Fruit fly (Drosophila melanogaster) whole organism, adult: ENCODE results near the gene CG2278.

Experiments used
- CG11617 ChIP-seq: fragments of 200-800 bp; sonication (Bioruptor generic); optimal IDR thresholded peaks from 2 replicates; lab custom pipeline; 2017; ENCODE audit warnings: mild to moderate bottlenecking, missing biosample characterization, missing genetic modification reagents, missing genetic modification characterization
- CG12768 ChIP-seq: fragments of 200-800 bp; sonication (Bioruptor generic); optimal IDR thresholded peaks from 2 replicates; lab custom pipeline; 2017; ENCODE audit warnings: missing biosample characterization, missing genetic modification characterization, mild to moderate bottlenecking, moderate library complexity, missing genetic modification reagents
- CG14711 ChIP-seq: fragments of 200-800 bp; sonication (Bioruptor generic); optimal IDR thresholded peaks from 2 replicates; lab custom pipeline; 2018; ENCODE audit warnings: missing biosample characterization, mild to moderate bottlenecking, missing genetic modification characterization, moderate library complexity
- CG1620 ChIP-seq: fragments of 200-800 bp; sonication (Bioruptor generic); optimal IDR thresholded peaks from 2 replicates; lab custom pipeline; 2016; ENCODE audit warnings: missing biosample characterization, missing genetic modification characterization
- CG33017 ChIP-seq: fragments of 200-800 bp; sonication (Bioruptor generic); optimal IDR thresholded peaks from 2 replicates; lab custom pipeline; 2018; ENCODE audit warnings: missing biosample characterization, mild to moderate bottlenecking, missing genetic modification characterization, moderate library complexity
- CG5204 ChIP-seq: fragments of 200-800 bp; sonication (Bioruptor generic); optimal IDR thresholded peaks from 2 replicates; lab custom pipeline; 2016; ENCODE audit warnings: missing biosample characterization, missing genetic modification characterization
- CG7045 ChIP-seq: fragments of 200-800 bp; sonication (Bioruptor generic); optimal IDR thresholded peaks from 2 replicates; lab custom pipeline; 2017; ENCODE audit warnings: missing biosample characterization, mild to moderate bottlenecking, missing genetic modification characterization
- CG7101 ChIP-seq: fragments of 200-800 bp; sonication (Bioruptor generic); optimal IDR thresholded peaks from 2 replicates; lab custom pipeline; 2018; ENCODE audit warnings: missing biosample characterization, mild to moderate bottlenecking, missing genetic modification characterization, moderate library complexity
- Clk ChIP-seq: fragments of 200-800 bp; sonication (Bioruptor generic); optimal IDR thresholded peaks from 2 replicates; lab custom pipeline; 2017; ENCODE audit warnings: missing biosample characterization, missing genetic modification characterization
- Crg-1 ChIP-seq: fragments of 200-800 bp; sonication (Bioruptor generic); optimal IDR thresholded peaks from 2 replicates; lab custom pipeline; 2016; ENCODE audit warnings: missing biosample characterization, missing genetic modification characterization
- Hr96 ChIP-seq: fragments of 200-800 bp; sonication (Bioruptor generic); optimal IDR thresholded peaks from 2 replicates; lab custom pipeline; 2016; ENCODE audit warnings: missing biosample characterization, missing genetic modification characterization
- Mnt ChIP-seq: fragments of 200-800 bp; sonication (Bioruptor generic); optimal IDR thresholded peaks from 2 replicates; lab custom pipeline; 2016; ENCODE audit warnings: missing biosample characterization, mild to moderate bottlenecking, missing genetic modification characterization
- bab1 ChIP-seq: fragments of 200-800 bp; sonication (Bioruptor generic); optimal IDR thresholded peaks from 3 replicates; lab custom pipeline; 2019; ENCODE audit warnings: missing biosample characterization, mild to moderate bottlenecking, missing genetic modification characterization, moderate library complexity
- cic ChIP-seq: fragments of 200-800 bp; sonication (Bioruptor generic); optimal IDR thresholded peaks from 2 replicates; lab custom pipeline; 2017; ENCODE audit warnings: missing biosample characterization, mild to moderate bottlenecking, missing genetic modification characterization, moderate library complexity
- cnc ChIP-seq, 2 experiments: fragments of >200 bp; optimal IDR thresholded peaks; 2 replicates each; lab custom pipeline; 2017
- kay ChIP-seq: fragments of 200-800 bp; sonication (Bioruptor generic); peaks from one replicate; lab custom pipeline; 2016; ENCODE audit warnings: missing biosample characterization, missing genetic modification characterization, borderline replicate concordance
- ovo ChIP-seq: fragments of 200-800 bp; sonication (Bioruptor generic); optimal IDR thresholded peaks from 2 replicates; lab custom pipeline; 2016; ENCODE audit warnings: missing biosample characterization, missing genetic modification characterization
- pad ChIP-seq: fragments of 200-800 bp; sonication (Bioruptor generic); optimal IDR thresholded peaks from 3 replicates; lab custom pipeline; 2017; ENCODE audit warnings: missing biosample characterization, missing genetic modification characterization, mild to moderate bottlenecking, moderate library complexity, missing genetic modification reagents
- tj ChIP-seq: fragments of 200-800 bp; sonication (Bioruptor generic); optimal IDR thresholded peaks from 3 replicates; lab custom pipeline; 2017; ENCODE audit warnings: missing biosample characterization, mild to moderate bottlenecking, missing genetic modification characterization, moderate library complexity
- toe ChIP-seq: fragments of 200-800 bp; sonication (Bioruptor generic); optimal IDR thresholded peaks from 2 replicates; lab custom pipeline; 2016; ENCODE audit warnings: missing biosample characterization, missing genetic modification characterization

The CG2278 gene

DNA sequence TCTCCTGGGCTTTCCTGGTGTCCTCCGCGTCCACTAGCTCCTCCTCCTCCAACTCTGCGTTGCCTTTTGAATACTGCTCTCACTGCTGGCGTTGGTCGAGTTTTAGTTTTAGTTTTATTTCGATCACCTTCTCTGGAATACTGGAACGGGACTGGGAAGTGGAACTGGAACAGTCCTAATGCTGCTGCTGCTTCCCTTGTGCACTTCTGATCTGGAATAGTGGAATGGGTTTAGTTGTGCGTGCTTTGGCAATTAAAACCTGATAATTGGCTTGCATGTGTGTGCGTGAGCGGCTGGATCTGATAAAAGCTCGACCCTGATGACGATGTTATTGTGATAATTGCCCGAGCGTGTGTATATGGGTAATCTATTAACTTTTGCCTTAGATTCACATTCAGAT is 29.4 kb downstream of the CG2278 start:
- TF ChIP-seq pad (no peak), Hr96 (no peak), CG11617 (GFP tag; lab: Kevin White, UChicago) (no peak), bab1 (GFP tag; lab: Kevin White, UChicago) (no peak), kay (GFP tag; lab: Kevin White, UChicago) (no peak), CG33017 (no peak), Clk (no peak), CG5204 (GFP tag; lab: Kevin White, UChicago) (no peak), tj (GFP tag; lab: Kevin White, UChicago) (no peak)

DNA sequence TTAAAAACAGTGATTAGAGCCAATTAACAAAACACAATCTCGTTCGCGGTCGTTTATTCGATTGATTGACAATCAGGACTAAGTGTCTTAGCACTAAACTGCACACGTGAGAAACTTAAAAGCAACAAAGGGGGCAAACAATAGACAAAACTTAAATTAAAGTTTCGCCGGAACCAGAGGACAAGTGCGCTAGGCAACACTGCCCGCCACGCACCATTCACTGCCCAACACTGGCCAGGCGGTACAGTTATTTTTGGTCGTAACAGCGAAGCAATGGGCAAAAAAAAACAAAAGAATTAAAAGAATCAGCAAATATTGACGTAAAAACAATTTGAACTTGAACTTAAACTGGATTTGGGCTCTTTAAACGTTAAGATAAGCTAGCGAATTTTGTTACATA is 32.8 kb downstream of the CG2278 start:
- TF ChIP-seq CG7101 (tag; lab: Kevin White, UChicago): no peak
- TF ChIP-seq CG7045 (GFP tag; lab: Kevin White, UChicago): no peak
- no peak for TF ChIP-seq Crg-1 (GFP tag; lab: Kevin White, UChicago)
- TF ChIP-seq CG5204 (GFP tag; lab: Kevin White, UChicago): no peak

- no peak for TF ChIP-seq Crg-1 (GFP tag; lab: Kevin White, UChicago)
- no peak for TF ChIP-seq CG14711 (tag; lab: Kevin White, UChicago)
- TF ChIP-seq CG5204 (GFP tag; lab: Kevin White, UChicago): no peak
- TF ChIP-seq CG12768 (GFP tag; lab: Kevin White, UChicago): no peak
- TF ChIP-seq CG11617 (GFP tag; lab: Kevin White, UChicago): no peak
- no peak for TF ChIP-seq CG7045 (GFP tag; lab: Kevin White, UChicago)
- TF ChIP-seq CG1620 (GFP tag; lab: Kevin White, UChicago): no peak
- no peak for TF ChIP-seq Hr96
- no peak for TF ChIP-seq toe (GFP tag; lab: Kevin White, UChicago)
- TF ChIP-seq ovo (GFP tag; lab: Kevin White, UChicago): no peak
Observed at dm6 chrX:8135420-8135874, 34.6 kb downstream of the CG2278 start, which contains the start of the genes cyr and CG2120. Gene cyr (minus strand): TSS chrX:8135713. Gene CG2120 (plus strand): TSS chrX:8135824.

- TF ChIP-seq CG1620 (GFP tag; lab: Kevin White, UChicago) (peak; percentile 59), tj (GFP tag; lab: Kevin White, UChicago) (peak; percentile 83), CG7101 (tag; lab: Kevin White, UChicago) (peak; percentile 82), cic (GFP tag; lab: Kevin White, UChicago) (no peak), toe (GFP tag; lab: Kevin White, UChicago) (peak; percentile 18), bab1 (GFP tag; lab: Kevin White, UChicago) (peak; percentile 82), Hr96 (no peak), CG11617 (GFP tag; lab: Kevin White, UChicago) (peak; percentile 74), Clk (no peak), CG7045 (GFP tag; lab: Kevin White, UChicago) (no peak), Mnt (peak; percentile 77), CG14711 (tag; lab: Kevin White, UChicago) (peak; percentile 80), CG33017 (peak; percentile 45), CG5204 (GFP tag; lab: Kevin White, UChicago) (no peak), kay (GFP tag; lab: Kevin White, UChicago) (no peak), cnc (optimal IDR thresholded peaks at IDR 0.05; lab: Kevin White, UChicago) (no peak), ovo (GFP tag; lab: Kevin White, UChicago) (peak; percentile 42), CG12768 (GFP tag; lab: Kevin White, UChicago) (peak; percentile 40), pad (peak; percentile 50), Crg-1 (GFP tag; lab: Kevin White, UChicago) (peak; percentile 62)
Observed at dm6 chrX:8131693-8132313, 38.3 kb downstream of the CG2278 start, which contains the start of gene CG10958. Gene CG10958 (plus strand): TSS chrX:8132285.

dm6 chrX:8129204-8129997 is 40.7 kb downstream of the CG2278 start, which contains the start of gene CG2116:
Gene CG2116 (plus strand): TSS chrX:8129812.
- TF ChIP-seq CG33017: no peak
- no peak for TF ChIP-seq ovo (GFP tag; lab: Kevin White, UChicago)
- TF ChIP-seq CG12768 (GFP tag; lab: Kevin White, UChicago): no peak
- peak; percentile 8 for TF ChIP-seq toe (GFP tag; lab: Kevin White, UChicago)
- TF ChIP-seq CG7045 (GFP tag; lab: Kevin White, UChicago): no peak
- no peak for TF ChIP-seq Crg-1 (GFP tag; lab: Kevin White, UChicago)
- peak; percentile 47 for TF ChIP-seq Mnt
- peak; percentile 24 for TF ChIP-seq CG1620 (GFP tag; lab: Kevin White, UChicago)
- TF ChIP-seq bab1 (GFP tag; lab: Kevin White, UChicago): peak; percentile 14
- TF ChIP-seq CG7101 (tag; lab: Kevin White, UChicago): peak; percentile 7
- TF ChIP-seq pad: peak; percentile 25

DNA sequence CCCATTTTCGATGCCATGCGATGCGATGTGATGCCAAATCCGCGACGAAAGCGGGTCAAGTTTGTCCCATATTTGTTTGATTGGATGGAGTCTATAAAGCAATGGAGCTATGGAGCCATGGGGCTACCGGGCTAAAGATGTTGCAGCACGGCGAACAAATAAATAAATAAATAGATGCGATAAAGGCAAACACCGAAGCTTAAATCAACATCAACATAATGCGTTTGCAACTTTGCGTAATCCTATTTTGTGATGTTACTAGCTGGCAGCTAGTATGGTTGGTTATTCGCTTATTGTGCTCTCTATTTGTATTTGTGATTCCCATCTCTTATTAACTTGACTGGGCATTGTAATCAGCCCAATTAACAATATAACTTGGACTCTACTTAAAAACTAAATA is 41.9 kb downstream of the CG2278 start:
- TF ChIP-seq CG11617 (GFP tag; lab: Kevin White, UChicago): no peak
- TF ChIP-seq CG14711 (tag; lab: Kevin White, UChicago): no peak
- TF ChIP-seq CG1620 (GFP tag; lab: Kevin White, UChicago): no peak
- TF ChIP-seq Hr96: no peak
